Worm (Caenorhabditis elegans) whole organism, young adult: ENCODE results near the gene lgc-30.
A peak's percentile ranks its signal among the peaks of the same experiment; 100 is the strongest.

Source experiments
- B0035.1 ChIP-seq: sonication (generic microtip); optimal IDR thresholded peaks from 2 replicates; lab custom pipeline; 2016; ENCODE audit warnings: missing genetic modification characterization, mild to moderate bottlenecking, missing compliant biosample characterization, missing genotype, missing genetic modification reagents
- F33H1.4 ChIP-seq: fragments of 200-800 bp; sonication (Bioruptor generic); IDR thresholded peaks from 2 replicates; pipeline ENCODE4 v1.3.6; 2022; ENCODE audit warnings: missing genetic modification reagents, missing genetic modification characterization, missing compliant biosample characterization
- T26A5.8 ChIP-seq: sonication (generic microtip); optimal IDR thresholded peaks from 2 replicates; lab custom pipeline; 2016; ENCODE audit warnings: missing genetic modification characterization, missing compliant biosample characterization
- ama-1 ChIP-seq, 3 experiments: fragments of 150-350 bp in 1 of 3; sonication (generic microtip) in 2 of 3; optimal IDR thresholded peaks; 2 replicates each; lab custom pipeline; 2014 to 2018; ENCODE audit warnings: missing biosample characterization in 2 of 3, missing genetic modification characterization in 2 of 3, missing genetic modification reagents in 2 of 3
- atf-7 ChIP-seq: sonication (generic microtip); optimal IDR thresholded peaks from 2 replicates; lab custom pipeline; 2017; ENCODE audit warnings: mild to moderate bottlenecking, missing genetic modification characterization, missing compliant biosample characterization
- bed-2 ChIP-seq: fragments of 200-800 bp; sonication (Bioruptor generic); IDR thresholded peaks from 2 replicates; pipeline ENCODE4 v1.3.6; 2022; ENCODE audit warnings: missing genetic modification reagents, missing genetic modification characterization, missing compliant biosample characterization
- ccch-3 ChIP-seq: fragments of 200-800 bp; sonication (Bioruptor generic); optimal IDR thresholded peaks from 2 replicates; lab custom pipeline; 2018; ENCODE audit warnings: mild to moderate bottlenecking, missing genetic modification characterization, missing compliant biosample characterization
- ceh-27 ChIP-seq: fragments of 200-800 bp; sonication (Bioruptor generic); optimal IDR thresholded peaks from 2 replicates; lab custom pipeline; 2018; ENCODE audit warnings: mild to moderate bottlenecking, missing genetic modification characterization, moderate library complexity, missing compliant biosample characterization
- ceh-79 ChIP-seq: sonication (generic microtip); optimal IDR thresholded peaks from 2 replicates; lab custom pipeline; 2017; ENCODE audit warnings: mild to moderate bottlenecking, missing genetic modification characterization, missing compliant biosample characterization
- ceh-91 ChIP-seq: fragments of 200-800 bp; sonication (Bioruptor generic); IDR thresholded peaks from 2 replicates; pipeline ENCODE4 v1.3.6; 2022; ENCODE audit warnings: missing genetic modification reagents, missing genetic modification characterization, missing compliant biosample characterization
- dpl-1 ChIP-seq: fragments of 150-350 bp; optimal IDR thresholded peaks from 2 replicates; lab custom pipeline; 2014; ENCODE audit warnings: missing biosample characterization, missing genetic modification reagents, missing genetic modification characterization
- egl-44 ChIP-seq: fragments of 200-800 bp; sonication (Bioruptor generic); IDR thresholded peaks from 2 replicates; pipeline ENCODE4 v1.3.6; 2022; ENCODE audit warnings: missing genetic modification reagents, missing genetic modification characterization, missing compliant biosample characterization
- hmg-1.2 ChIP-seq: fragments of 200-800 bp; sonication (Bioruptor generic); IDR thresholded peaks from 2 replicates; pipeline ENCODE4 v1.3.6; 2022; ENCODE audit warnings: missing genetic modification reagents, missing genetic modification characterization, missing compliant biosample characterization
- hrde-1 ChIP-seq: sonication (generic microtip); optimal IDR thresholded peaks from 2 replicates; lab custom pipeline; 2016; ENCODE audit warnings: missing genetic modification characterization, mild to moderate bottlenecking, missing compliant biosample characterization, moderate library complexity, missing genotype, missing genetic modification reagents, borderline replicate concordance
- lag-1 ChIP-seq: fragments of 200-800 bp; sonication (Bioruptor generic); IDR thresholded peaks from 2 replicates; pipeline ENCODE4 v1.3.6; 2022; ENCODE audit warnings: missing genetic modification reagents, missing genetic modification characterization, missing compliant biosample characterization
- lin-40 ChIP-seq: sonication (generic microtip); optimal IDR thresholded peaks from 2 replicates; lab custom pipeline; 2016; ENCODE audit warnings: missing genetic modification characterization, mild to moderate bottlenecking, missing compliant biosample characterization, missing genotype, missing genetic modification reagents
- lsl-1 ChIP-seq: fragments of 200-800 bp; sonication (Bioruptor generic); optimal IDR thresholded peaks from 2 replicates; lab custom pipeline; 2018; ENCODE audit warnings: mild to moderate bottlenecking, missing genetic modification characterization, moderate library complexity, missing compliant biosample characterization
- madf-3 ChIP-seq: fragments of 200-800 bp; sonication (Bioruptor generic); IDR thresholded peaks from 2 replicates; pipeline ENCODE4 v1.3.6; 2022; ENCODE audit warnings: missing genetic modification reagents, missing genetic modification characterization, missing compliant biosample characterization
- madf-6 ChIP-seq: fragments of 200-800 bp; sonication (Bioruptor generic); IDR thresholded peaks from 2 replicates; pipeline ENCODE4 v1.3.6; 2022; ENCODE audit warnings: missing genetic modification reagents, missing genetic modification characterization, missing compliant biosample characterization
- madf-8 ChIP-seq: fragments of 200-800 bp; sonication (Bioruptor generic); conservative IDR thresholded peaks from 2 replicates; pipeline ENCODE4 v1.3.6; 2022; ENCODE audit warnings: missing genetic modification reagents, missing genetic modification characterization, missing compliant biosample characterization
- mcd-1 ChIP-seq: fragments of 200-800 bp; sonication (Bioruptor generic); IDR thresholded peaks from 2 replicates; pipeline ENCODE4 v1.3.6; 2022; ENCODE audit warnings: missing genetic modification reagents, missing genetic modification characterization, missing compliant biosample characterization
- mxl-1 ChIP-seq: sonication (generic microtip); optimal IDR thresholded peaks from 2 replicates; lab custom pipeline; 2016; ENCODE audit warnings: missing genetic modification characterization, missing compliant biosample characterization
- nhr-27 ChIP-seq: fragments of 200-800 bp; sonication (Bioruptor generic); optimal IDR thresholded peaks from 2 replicates; lab custom pipeline; 2018; ENCODE audit warnings: mild to moderate bottlenecking, missing genetic modification characterization, moderate library complexity, missing compliant biosample characterization
- nhr-80 ChIP-seq: sonication (generic microtip); optimal IDR thresholded peaks from 2 replicates; lab custom pipeline; 2016; ENCODE audit warnings: missing genetic modification characterization, missing compliant biosample characterization
- nhr-90 ChIP-seq: sonication (generic microtip); optimal IDR thresholded peaks from 2 replicates; lab custom pipeline; 2016; ENCODE audit warnings: missing genotype, mild to moderate bottlenecking, missing genetic modification characterization, missing compliant biosample characterization
- pha-4 ChIP-seq: fragments of 150-350 bp; sonication (generic microtip); optimal IDR thresholded peaks from 2 replicates; lab custom pipeline; 2014; ENCODE audit warnings: missing biosample characterization, missing genetic modification reagents, missing genetic modification characterization
- rcor-1 ChIP-seq: fragments of 200-800 bp; sonication (Bioruptor generic); IDR thresholded peaks from 2 replicates; pipeline ENCODE4 v1.3.6; 2022; ENCODE audit warnings: missing genetic modification reagents, missing genetic modification characterization, missing compliant biosample characterization
- sea-2 ChIP-seq: fragments of 200-800 bp; sonication (Bioruptor generic); IDR thresholded peaks from 2 replicates; pipeline ENCODE4 v1.3.6; 2022; ENCODE audit warnings: missing genetic modification characterization, missing compliant biosample characterization
- snpc-4 ChIP-seq, 5 experiments: fragments of 150-350 bp in 1 of 5; sonication (generic microtip) in 4 of 5; optimal IDR thresholded peaks; 2 replicates each; lab custom pipeline; 2014 to 2018; ENCODE audit warnings: missing genetic modification characterization in 5 of 5, missing biosample characterization in 3 of 5, antibody characterized with exemption in 2 of 5, mild to moderate bottlenecking in 2 of 5, missing compliant biosample characterization in 2 of 5, missing genotype in 2 of 5, moderate library complexity in 2 of 5, missing genetic modification reagents in 1 of 5
- unc-130 ChIP-seq: sonication (generic microtip); optimal IDR thresholded peaks from 2 replicates; lab custom pipeline; 2016; ENCODE audit warnings: missing genetic modification reagents, missing genetic modification characterization, missing compliant biosample characterization
- xnd-1 ChIP-seq: sonication (generic microtip); optimal IDR thresholded peaks from 2 replicates; lab custom pipeline; 2016; ENCODE audit warnings: missing genotype, missing genetic modification reagents, missing genetic modification characterization, missing compliant biosample characterization
- ztf-22 ChIP-seq: fragments of 200-800 bp; sonication (Bioruptor generic); optimal IDR thresholded peaks from 2 replicates; lab custom pipeline; 2018; ENCODE audit warnings: mild to moderate bottlenecking, missing genetic modification characterization, moderate library complexity, missing compliant biosample characterization
- ztf-26 ChIP-seq: sonication (generic microtip); optimal IDR thresholded peaks from 2 replicates; lab custom pipeline; 2017; ENCODE audit warnings: missing genetic modification characterization, missing compliant biosample characterization

Gene lgc-30

DNA sequence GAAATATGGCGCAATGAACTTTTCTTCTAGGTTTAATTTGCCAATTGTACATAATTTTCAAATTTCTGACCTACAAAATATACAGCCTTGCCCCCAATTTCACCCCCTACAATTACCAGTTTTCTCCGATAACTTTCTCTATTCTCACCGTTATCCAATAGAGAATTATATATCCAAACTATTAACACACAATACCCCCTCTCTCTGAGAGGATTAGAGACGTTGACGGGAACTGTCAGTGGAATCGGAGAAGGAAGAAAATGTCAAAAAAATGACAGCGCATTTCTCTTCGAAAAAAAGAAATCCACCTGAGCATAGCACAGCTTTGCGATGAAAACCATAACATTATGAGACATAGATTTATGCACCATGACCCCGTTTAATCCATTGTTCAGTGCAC, 28.5 kb downstream of the lgc-30 start:
- TF ChIP-seq ztf-26 (tag; lab: Kevin White, UChicago) (no peak), rcor-1 (GFP tag; lab: Robert Waterston, UW) (no peak)

DNA sequence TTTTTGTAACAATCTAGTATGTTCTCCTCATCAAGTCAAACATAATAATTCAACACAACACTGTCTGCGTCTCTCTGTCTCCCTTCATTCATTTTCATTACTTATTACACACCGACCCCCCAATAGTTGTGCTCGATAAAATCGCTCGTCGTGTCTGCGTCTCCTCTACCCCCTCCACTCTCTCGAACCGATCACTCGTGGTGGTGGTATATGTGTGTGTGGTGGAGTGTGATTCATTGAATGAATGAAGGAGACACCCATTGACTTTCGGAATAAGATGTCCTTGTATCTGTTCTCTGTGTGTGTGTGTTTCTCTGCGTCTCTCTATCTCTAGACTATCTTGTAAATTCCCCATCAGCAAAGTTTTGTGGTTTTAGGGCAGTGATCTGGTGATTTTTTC, 33.1 kb downstream of the lgc-30 start:
- TF ChIP-seq dpl-1 (GFP tag; lab: Kevin White, UChicago): no peak
- TF ChIP-seq ztf-22 (GFP tag; lab: Kevin White, UChicago): no peak
- peak; percentile 75 for TF ChIP-seq nhr-80 (tag; lab: Kevin White, UChicago)
- peak; percentile 7 for TF ChIP-seq ceh-27 (GFP tag; lab: Kevin White, UChicago)
- no peak for TF ChIP-seq nhr-27 (tag; lab: Kevin White, UChicago)
- TF ChIP-seq snpc-4 (GFP tag; optimal IDR thresholded peaks at IDR 0.05; lab: Kevin White, UChicago): no peak
- peak in 1 of 4 experiments; percentile 41 for TF ChIP-seq snpc-4 (tag; optimal IDR thresholded peaks at IDR 0.05; lab: Kevin White, UChicago)
- no peak for TF ChIP-seq bed-2 (GFP tag; lab: Robert Waterston, UW)
- 0 out of 2 replicates have a peak, but pooled peaks have one; percentile 27 for TF ChIP-seq mcd-1 (GFP tag; lab: Robert Waterston, UW)
- TF ChIP-seq hmg-1.2 (GFP tag; lab: Robert Waterston, UW): peak; percentile 84
- TF ChIP-seq ama-1 (optimal IDR thresholded peaks at IDR 0.05; lab: Kevin White, UChicago): no peak
- no peak for TF ChIP-seq ama-1 (GFP tag; optimal IDR thresholded peaks at IDR 0.05; lab: Kevin White, UChicago)
- no peak for TF ChIP-seq hrde-1
- TF ChIP-seq lin-40 (tag; lab: Kevin White, UChicago): peak; percentile 24
- no peak for TF ChIP-seq ceh-79 (tag; lab: Kevin White, UChicago)
- TF ChIP-seq, all 124 proteins: peak for 6

DNA sequence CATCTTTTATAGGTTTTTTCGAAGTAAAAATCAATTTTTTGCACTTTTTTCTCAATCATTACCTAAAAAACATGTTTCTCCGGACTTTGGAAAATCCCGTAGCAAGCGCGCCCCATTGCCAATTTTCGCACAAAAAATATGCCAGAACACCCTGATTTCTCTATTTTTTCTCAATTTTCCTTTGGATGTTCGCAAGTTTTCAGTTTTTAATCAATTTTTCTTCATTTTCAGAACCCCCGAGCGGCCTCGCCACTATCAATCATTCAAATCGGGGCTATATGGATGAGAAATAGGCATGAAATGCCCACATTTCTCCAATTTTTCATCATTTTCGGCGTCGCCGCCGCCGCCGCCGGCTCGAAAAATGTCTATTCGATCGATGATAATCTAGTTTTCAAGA, 34.5 kb downstream of the lgc-30 start, which contains the start of gene plx-1:
plx-1 (plus strand) TSS at position 301 of the 400 bp plus-strand sequence.
- TF ChIP-seq nhr-90 (tag; lab: Kevin White, UChicago) (no peak), T26A5.8 (tag; lab: Kevin White, UChicago) (no peak), ztf-22 (GFP tag; lab: Kevin White, UChicago) (no peak), lag-1 (GFP tag; lab: Robert Waterston, UW) (no peak), F33H1.4 (GFP tag; lab: Robert Waterston, UW) (no peak)

DNA sequence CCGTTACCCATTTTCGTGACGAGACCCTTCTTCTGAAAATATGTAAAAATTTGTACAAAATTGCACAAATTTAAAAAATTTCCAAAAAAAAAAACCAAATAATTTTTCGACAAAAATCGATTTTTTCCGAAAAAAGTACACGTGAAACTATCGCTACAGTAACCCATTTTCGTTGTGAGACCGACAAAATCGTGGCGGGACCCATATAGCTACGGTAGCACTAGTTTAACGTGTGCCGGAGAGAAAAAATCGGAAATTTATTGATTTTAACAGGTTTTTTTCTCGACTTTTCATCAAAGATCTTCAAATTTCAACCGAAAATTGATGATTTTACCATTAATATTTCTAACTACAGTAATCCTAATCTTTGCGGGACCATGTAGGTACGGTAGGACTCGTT, 35.5 kb downstream of the lgc-30 start:
- TF ChIP-seq xnd-1 (peak; percentile 7), ceh-91 (GFP tag; lab: Robert Waterston, UW) (no peak), lsl-1 (peak; percentile 81), F33H1.4 (GFP tag; lab: Robert Waterston, UW) (peak; percentile 55; the same call in 1 of the 2 replicates)

DNA sequence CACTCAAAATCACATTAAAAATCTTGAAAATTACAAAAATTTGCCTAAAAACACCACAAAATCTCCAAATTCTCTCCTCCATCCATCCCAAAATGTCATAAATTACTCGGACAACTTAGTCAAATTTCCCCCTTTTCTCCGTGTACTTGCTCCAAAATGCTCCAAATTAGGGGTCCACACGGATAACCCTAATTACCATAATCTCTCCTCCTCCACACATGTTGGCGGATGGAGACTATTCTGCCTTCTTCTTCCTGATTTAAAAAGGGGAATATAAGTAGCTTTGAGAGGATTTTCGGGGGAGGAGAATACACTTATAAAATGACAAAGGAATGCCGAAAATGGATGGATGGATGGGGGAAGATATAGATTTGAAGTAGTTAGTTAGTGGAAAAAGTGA, 37.2 kb downstream of the lgc-30 start:
- TF ChIP-seq sea-2 (GFP tag; lab: Robert Waterston, UW): no peak
- TF ChIP-seq mxl-1 (tag; lab: Kevin White, UChicago): no peak
- TF ChIP-seq madf-6 (GFP tag; lab: Robert Waterston, UW): no peak
- TF ChIP-seq madf-3 (GFP tag; lab: Robert Waterston, UW): no peak
- TF ChIP-seq madf-8 (GFP tag; lab: Robert Waterston, UW): no peak
- no peak for TF ChIP-seq ztf-26 (tag; lab: Kevin White, UChicago)
- TF ChIP-seq atf-7 (tag; lab: Kevin White, UChicago): no peak
- TF ChIP-seq ccch-3 (GFP tag; lab: Kevin White, UChicago): no peak
- no peak for TF ChIP-seq B0035.1 (tag; lab: Kevin White, UChicago)
- no peak for TF ChIP-seq ceh-79 (tag; lab: Kevin White, UChicago)
- TF ChIP-seq pha-4: no peak
- TF ChIP-seq unc-130 (GFP tag; lab: Kevin White, UChicago): no peak
- no peak for TF ChIP-seq egl-44 (GFP tag; lab: Robert Waterston, UW)
